Fruit fly (Drosophila melanogaster) whole organism, wandering third instar larva: Measurements from ENCODE around the gene CG44142.

Experiments used
- CG9705 ChIP-seq: fragments of 200-800 bp; sonication (Bioruptor generic); optimal IDR thresholded peaks from 2 replicates; lab custom pipeline; 2018; ENCODE audit warnings: missing biosample characterization, mild to moderate bottlenecking, missing genetic modification characterization
- Hr78 ChIP-seq: fragments of >200 bp; optimal IDR thresholded peaks from 2 replicates; lab custom pipeline; 2017; ENCODE audit warnings: missing biosample characterization, missing genetic modification characterization
- Rel ChIP-seq, 2 experiments: fragments of 200-800 bp; sonication (Bioruptor generic) in 1 of 2; optimal IDR thresholded peaks; 2 replicates in 1 of 2; 3 replicates in 1 of 2; lab custom pipeline; 2016 to 2019; ENCODE audit warnings: mild to moderate bottlenecking in 2 of 2, missing biosample characterization in 2 of 2, missing genetic modification characterization in 2 of 2, moderate library complexity in 1 of 2
- br ChIP-seq: fragments of 200-800 bp; sonication (Bioruptor generic); optimal IDR thresholded peaks from 2 replicates; lab custom pipeline; 2016; ENCODE audit warnings: missing biosample characterization, missing genetic modification characterization
- fru ChIP-seq: fragments of 200-800 bp; sonication (Bioruptor generic); optimal IDR thresholded peaks from 3 replicates; lab custom pipeline; 2016; ENCODE audit warnings: missing biosample characterization, mild to moderate bottlenecking, missing genetic modification characterization

Gene CG44142

dm6 chr3R:13264061-13264661 is 48.8 kb downstream of the CG44142 start, which contains the start of gene Ravus (continued):
- TF ChIP-seq CG9705, result peak; percentile 68
- TF ChIP-seq Hr78, result no peak
- TF ChIP-seq fru (GFP tag; lab: Kevin White, UChicago), result no peak
- no peak for TF ChIP-seq Rel (GFP tag; optimal IDR thresholded peaks at IDR 0.05; lab: Kevin White, UChicago)
- peak; percentile 29 for TF ChIP-seq Rel (tag; optimal IDR thresholded peaks at IDR 0.05; lab: Kevin White, UChicago)
- TF ChIP-seq br (GFP tag; lab: Kevin White, UChicago), result peak; percentile 41
